Fruit fly (Drosophila melanogaster): ENCODE data around the gene CG14711.
A peak's percentile ranks its signal among the peaks of the same experiment; 100 is the strongest.

CG14711 gene

DNA sequence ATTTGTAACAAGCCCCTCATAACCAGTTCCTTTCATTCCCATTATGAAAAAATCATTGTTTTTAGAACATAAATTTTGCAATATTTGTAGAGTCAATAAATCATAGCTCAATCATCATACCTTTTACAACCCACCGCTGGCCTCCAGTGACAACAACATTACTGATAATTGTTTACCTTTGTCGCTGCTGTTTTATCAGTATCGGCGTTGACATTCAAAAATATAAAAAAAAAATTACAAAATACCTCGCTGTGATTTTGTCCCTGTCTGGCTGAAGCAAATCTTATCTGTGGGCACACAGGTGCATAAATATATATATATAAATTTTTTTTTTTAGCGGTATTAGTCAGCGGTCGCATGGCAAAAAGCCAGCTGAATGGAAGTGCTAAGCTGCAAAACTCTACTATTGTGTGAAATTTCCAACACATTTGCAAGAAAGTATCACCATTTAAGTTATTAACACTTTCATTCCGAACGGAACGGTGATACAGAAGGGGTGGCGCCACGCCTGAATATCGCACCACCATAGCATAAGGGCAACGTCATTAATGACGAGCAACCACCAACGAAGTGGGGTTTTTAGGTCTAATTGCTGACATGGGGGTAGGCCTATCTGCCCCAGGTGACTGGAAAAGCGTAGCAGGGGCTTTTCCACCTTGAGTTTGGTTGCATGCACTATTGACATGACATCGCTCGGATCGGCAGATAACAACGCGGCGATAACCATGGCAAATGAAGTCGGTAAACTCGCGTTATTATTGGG lies 43.0 kb downstream of the CG14711 start (continued):
- TF ChIP-seq Dfd (GFP tag; optimal IDR thresholded peaks at IDR 0.05), result no peak
- no peak for TF ChIP-seq CG6254 (GFP tag; optimal IDR thresholded peaks at IDR 0.05)
- TF ChIP-seq ac (GFP tag; optimal IDR thresholded peaks at IDR 0.05), result no peak
- TF ChIP-seq zen (tag; optimal IDR thresholded peaks at IDR 0.05), result no peak
- TF ChIP-seq CG6175 (GFP tag; IDR thresholded peaks at IDR 0.05), result 0 out of 3 replicates have a peak, but pooled peaks have one; percentile 10
- no peak for TF ChIP-seq yki (optimal IDR thresholded peaks at IDR 0.05)
- no peak for TF ChIP-seq E2f1 (GFP tag; IDR thresholded peaks at IDR 0.05)
- TF ChIP-seq pnt (GFP tag; optimal IDR thresholded peaks at IDR 0.05), result no peak
- TF ChIP-seq CG3281 (GFP tag; optimal IDR thresholded peaks at IDR 0.05), result peak; percentile 18
- no peak for TF ChIP-seq Dip2 (GFP tag; IDR thresholded peaks at IDR 0.05)
- no peak for TF ChIP-seq ttk (GFP tag; IDR thresholded peaks at IDR 0.05)
- TF ChIP-seq CG17612 (GFP tag; IDR thresholded peaks at IDR 0.05), result no peak
- TF ChIP-seq ato (GFP tag; IDR thresholded peaks at IDR 0.05; ENCODE audit: partially characterized antibody), result no peak
- peak in 1 of 2 experiments; percentile 63 for TF ChIP-seq Hr78 (GFP tag; optimal IDR thresholded peaks at IDR 0.05)
- no peak for TF ChIP-seq CG8089 (GFP tag; optimal IDR thresholded peaks at IDR 0.05)
- no peak for TF ChIP-seq Vsx1 (GFP tag; optimal IDR thresholded peaks at IDR 0.05)
- no peak for TF ChIP-seq zf30C (GFP tag; optimal IDR thresholded peaks at IDR 0.05)
- TF ChIP-seq dimm (GFP tag; IDR thresholded peaks at IDR 0.05), result no peak
- TF ChIP-seq CG4424 (GFP tag; optimal IDR thresholded peaks at IDR 0.05), result no peak
- no peak for TF ChIP-seq Mad (GFP tag; optimal IDR thresholded peaks at IDR 0.05)
- no peak for TF ChIP-seq dysf (GFP tag; IDR thresholded peaks at IDR 0.05)
- TF ChIP-seq CG14441 (GFP tag; IDR thresholded peaks at IDR 0.05), result no peak
- no peak for TF ChIP-seq CG6683 (GFP tag; optimal IDR thresholded peaks at IDR 0.05)
- TF ChIP-seq fd96Cb (tag; optimal IDR thresholded peaks at IDR 0.05), result no peak
- TF ChIP-seq CG32532 (GFP tag; IDR thresholded peaks at IDR 0.05), result no peak
- TF ChIP-seq CG18476 (GFP tag; optimal IDR thresholded peaks at IDR 0.05), result peak; percentile 32
- no peak for TF ChIP-seq CG1529 (GFP tag; optimal IDR thresholded peaks at IDR 0.05)
- no peak for TF ChIP-seq CG12155 (GFP tag; optimal IDR thresholded peaks at IDR 0.05)
- no peak for TF ChIP-seq sisA (GFP tag; IDR thresholded peaks at IDR 0.05)
- TF ChIP-seq nerfin-1 (tag; optimal IDR thresholded peaks at IDR 0.05), result no peak
- TF ChIP-seq Dek (tag; optimal IDR thresholded peaks at IDR 0.05), result peak; percentile 41
- peak; percentile 43 for TF ChIP-seq Hmr (GFP tag; optimal IDR thresholded peaks at IDR 0.05)
- TF ChIP-seq NK7.1 (GFP tag; optimal IDR thresholded peaks at IDR 0.05), result no peak
- peak; percentile 4 for TF ChIP-seq unpg (GFP tag; optimal IDR thresholded peaks at IDR 0.05)
- no peak for TF ChIP-seq CG3163 (GFP tag; optimal IDR thresholded peaks at IDR 0.05)
- no peak for TF ChIP-seq D19B (GFP tag; optimal IDR thresholded peaks at IDR 0.05)
- no peak for TF ChIP-seq CG31224 (GFP tag; IDR thresholded peaks at IDR 0.05)
- TF ChIP-seq CG43689 (GFP tag; IDR thresholded peaks at IDR 0.05), result no peak
- no peak for TF ChIP-seq stwl (tag; optimal IDR thresholded peaks at IDR 0.05)
- TF ChIP-seq sd (tag; optimal IDR thresholded peaks at IDR 0.05), result peak; percentile 85
- no peak for TF ChIP-seq CG17361 (GFP tag; IDR thresholded peaks at IDR 0.05)
- no peak for TF ChIP-seq CG8290 (GFP tag; optimal IDR thresholded peaks at IDR 0.05)
- peak in 1 of 2 experiments; percentile 6 for TF ChIP-seq CG8290 (tag; optimal IDR thresholded peaks at IDR 0.05)
- TF ChIP-seq Rx (GFP tag; IDR thresholded peaks at IDR 0.05), result no peak
- no peak for TF ChIP-seq CG8944 (GFP tag; optimal IDR thresholded peaks at IDR 0.05)
- no peak for TF ChIP-seq CG6654 (GFP tag; optimal IDR thresholded peaks at IDR 0.05)
- no peak for TF ChIP-seq CG6854 (GFP tag; optimal IDR thresholded peaks at IDR 0.05)
- TF ChIP-seq CG2199 (GFP tag; IDR thresholded peaks at IDR 0.05), result no peak
- TF ChIP-seq sob (GFP tag; IDR thresholded peaks at IDR 0.05), result no peak
- TF ChIP-seq CTCF (GFP tag; optimal IDR thresholded peaks at IDR 0.05), result no peak
- no peak for TF ChIP-seq CG8765 (GFP tag; IDR thresholded peaks at IDR 0.05)
- no peak for TF ChIP-seq CG11696 (GFP tag; IDR thresholded peaks at IDR 0.05)

Data from whole organism, embryonic.